Worm (Caenorhabditis elegans) whole organism, L2 larva: ENCODE data around the gene mbl-1.

Source experiments
- R02D3.7 ChIP-seq: fragments of 150-350 bp; optimal IDR thresholded peaks from 2 replicates; lab custom pipeline; 2014; ENCODE audit warnings: missing biosample characterization, missing genetic modification characterization
- ZK546.5 ChIP-seq: sonication (generic microtip); optimal IDR thresholded peaks from 2 replicates; lab custom pipeline; 2017; ENCODE audit warnings: missing biosample characterization, missing genetic modification characterization
- aly-2 ChIP-seq: fragments of 150-350 bp; optimal IDR thresholded peaks from 2 replicates; lab custom pipeline; 2014; ENCODE audit warnings: missing biosample characterization, missing genetic modification characterization
- ceh-82 ChIP-seq: fragments of 150-350 bp; optimal IDR thresholded peaks from 2 replicates; lab custom pipeline; 2014; ENCODE audit warnings: missing biosample characterization, missing genetic modification characterization
- elt-3 ChIP-seq: sonication (generic microtip); optimal IDR thresholded peaks from 2 replicates; lab custom pipeline; 2017; ENCODE audit warnings: missing biosample characterization, missing genetic modification characterization
- lsy-2 ChIP-seq, 2 experiments: fragments of 150-350 bp in 1 of 2; sonication (generic microtip) in 1 of 2; optimal IDR thresholded peaks; 2 replicates each; lab custom pipeline; 2014 to 2017; ENCODE audit warnings: missing biosample characterization in 2 of 2, missing genetic modification characterization in 2 of 2
- nhr-11 ChIP-seq: fragments of 150-350 bp; optimal IDR thresholded peaks from 2 replicates; lab custom pipeline; 2014; ENCODE audit warnings: missing biosample characterization, missing genetic modification characterization
- unc-62 ChIP-seq: fragments of 150-350 bp; optimal IDR thresholded peaks from 2 replicates; lab custom pipeline; 2014; ENCODE audit warnings: missing biosample characterization, missing genetic modification reagents, missing genetic modification characterization

- TF ChIP-seq nhr-11 (tag; lab: Kevin White, UChicago) (no peak), lsy-2 (tag; optimal IDR thresholded peaks at IDR 0.05; lab: Kevin White, UChicago) (no peak), elt-3 (no peak), ZK546.5 (tag; lab: Kevin White, UChicago) (no peak), unc-62 (GFP tag; lab: Kevin White, UChicago) (no peak), ceh-82 (no peak), aly-2 (tag; lab: Kevin White, UChicago) (no peak), R02D3.7 (no peak)
Measured at ce11 chrX:17055836-17056783, 77.7 kb downstream of the mbl-1 start.
